Worm (Caenorhabditis elegans) whole organism, L4/young adult: ENCODE data around the gene F35C5.1.

Source experiments
- dao-5 ChIP-seq: sonication (generic microtip); optimal IDR thresholded peaks from 2 replicates; lab custom pipeline; 2016; ENCODE audit warnings: missing genotype, missing genetic modification characterization, moderate library complexity, missing compliant biosample characterization
- him-1 ChIP-seq: sonication (generic microtip); optimal IDR thresholded peaks from 2 replicates; lab custom pipeline; 2016; ENCODE audit warnings: missing genotype, missing genetic modification reagents, missing genetic modification characterization, missing compliant biosample characterization

DNA sequence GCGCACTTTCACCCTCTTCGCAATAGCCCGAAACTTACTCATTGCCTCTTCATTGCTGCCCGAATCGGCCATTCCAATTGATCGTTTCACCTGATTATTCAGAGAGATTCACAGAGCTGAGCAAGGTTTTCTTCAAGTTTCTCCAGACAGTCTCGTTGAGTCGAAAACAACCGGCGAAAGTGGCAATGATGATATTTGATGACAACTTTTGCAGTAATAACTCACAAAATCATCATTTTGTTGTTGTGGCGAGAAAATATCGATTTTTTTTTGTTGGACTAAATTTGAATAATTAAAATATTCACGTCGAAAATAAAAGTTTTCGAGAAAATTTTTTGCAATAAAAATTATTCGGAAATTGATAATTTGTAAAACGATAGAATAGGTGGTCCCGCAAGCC, 15.0 kb upstream of the F35C5.1 start, which contains the start of gene snf-5:
- TF ChIP-seq him-1 (tag; lab: Kevin White, UChicago) = no peak
- TF ChIP-seq dao-5 (tag; lab: Kevin White, UChicago) = no peak
